Worm (Caenorhabditis elegans) whole organism, midembryonic: Measurements from ENCODE around the gene gcy-36.

Source experiments
- T22C8.4 ChIP-seq: fragments of 200-800 bp; sonication (Bioruptor generic); IDR thresholded peaks from 2 replicates; pipeline ENCODE4 v1.3.6; 2022; ENCODE audit warnings: missing genetic modification characterization, missing compliant biosample characterization
- cog-1 ChIP-seq: sonication (generic microtip); optimal IDR thresholded peaks from 2 replicates; lab custom pipeline; 2016; ENCODE audit warnings: missing genetic modification characterization, missing compliant biosample characterization
- flt-1 ChIP-seq: fragments of 200-800 bp; sonication (Bioruptor generic); IDR thresholded peaks from 2 replicates; pipeline ENCODE4 v1.3.6; 2022; ENCODE audit warnings: missing genetic modification characterization, missing compliant biosample characterization
- klf-2 ChIP-seq: fragments of 200-800 bp; sonication (Bioruptor generic); conservative IDR thresholded peaks from 2 replicates; pipeline ENCODE4 v1.3.6; 2022; ENCODE audit warnings: missing genetic modification reagents, missing genetic modification characterization, missing compliant biosample characterization
- med-1 ChIP-seq: sonication (generic microtip); optimal IDR thresholded peaks from 2 replicates; lab custom pipeline; 2017; ENCODE audit warnings: missing genetic modification characterization, mild to moderate bottlenecking, missing compliant biosample characterization, antibody characterized with exemption, missing genetic modification reagents; ENCODE audit not compliant: insufficient read depth
- ref-1 ChIP-seq: fragments of 200-800 bp; sonication (Bioruptor generic); conservative IDR thresholded peaks from 2 replicates; pipeline ENCODE4 v1.3.6; 2022; ENCODE audit warnings: missing genetic modification reagents, missing genetic modification characterization, missing compliant biosample characterization
- tab-1 ChIP-seq: fragments of 200-800 bp; sonication (Bioruptor generic); IDR thresholded peaks from 2 replicates; pipeline ENCODE4 v1.3.6; 2022; ENCODE audit warnings: missing genetic modification characterization, missing compliant biosample characterization
- ztf-23 ChIP-seq: fragments of 200-800 bp; sonication (Bioruptor generic); IDR thresholded peaks from 2 replicates; pipeline ENCODE4 v1.3.6; 2022; ENCODE audit warnings: missing genetic modification reagents, missing genetic modification characterization, missing compliant biosample characterization
- ztf-29 ChIP-seq: fragments of 200-800 bp; sonication (Bioruptor generic); IDR thresholded peaks from 2 replicates; pipeline ENCODE4 v1.3.6; 2022; ENCODE audit warnings: missing genetic modification reagents, missing genetic modification characterization, missing compliant biosample characterization

gcy-36 gene

DNA sequence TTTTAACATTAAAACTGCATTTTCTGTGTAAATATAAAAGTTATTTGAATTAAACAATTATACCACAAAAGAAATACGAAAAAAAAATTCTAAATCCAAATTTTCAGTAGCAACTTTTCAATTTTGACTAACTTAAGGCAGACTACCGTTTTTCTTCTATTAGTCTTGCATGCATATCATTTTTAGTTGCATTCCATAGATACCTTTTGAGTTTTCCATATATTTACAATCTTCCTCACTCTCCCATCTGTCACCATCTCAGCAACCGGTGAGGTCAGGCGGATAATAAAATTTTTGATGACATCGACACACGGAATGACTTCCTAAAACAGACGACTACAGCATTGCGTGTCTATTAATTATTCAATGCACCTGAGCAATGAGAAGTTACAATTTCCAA, at the start of gene gcy-36:
Gene gcy-36 (plus strand): TSS at position 301 of the 400 bp plus-strand sequence.
- TF ChIP-seq med-1 (GFP tag; lab: Kevin White, UChicago) (no peak), tab-1 (GFP tag; lab: Robert Waterston, UW) (no peak), ztf-29 (no peak), flt-1 (no peak), cog-1 (tag; lab: Kevin White, UChicago) (no peak), klf-2 (GFP tag; lab: Robert Waterston, UW) (no peak), ref-1 (no peak), T22C8.4 (GFP tag; lab: Robert Waterston, UW) (no peak), ztf-23 (GFP tag; lab: Robert Waterston, UW) (no peak)

DNA sequence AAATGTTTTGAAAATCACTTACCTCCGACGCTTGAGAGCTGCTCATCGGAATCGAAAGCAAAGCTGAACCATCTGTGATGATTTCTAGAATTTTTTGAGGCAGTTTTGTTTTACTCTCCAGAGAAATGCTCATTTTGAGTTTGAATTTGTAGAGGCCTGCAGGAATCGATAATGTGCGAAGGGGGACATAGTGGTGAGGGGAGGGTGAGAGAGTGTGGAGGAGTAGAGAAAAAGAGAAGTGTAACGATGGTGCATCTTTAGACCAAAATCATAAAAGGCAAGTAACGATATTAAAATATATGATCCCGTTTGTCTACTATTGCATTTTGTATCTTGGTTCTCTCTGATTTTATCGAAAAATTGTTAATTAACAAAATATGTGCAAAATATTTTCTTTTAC, 47.8 kb upstream of the gcy-36 start, which contains the start of gene blos-8:
Gene blos-8 (minus strand): TSS at position 216 of the 400 bp plus-strand sequence.
- no peak for TF ChIP-seq ztf-29
- TF ChIP-seq T22C8.4 (GFP tag; lab: Robert Waterston, UW): peak; percentile 64; the same call in 1 of the 2 replicates

DNA sequence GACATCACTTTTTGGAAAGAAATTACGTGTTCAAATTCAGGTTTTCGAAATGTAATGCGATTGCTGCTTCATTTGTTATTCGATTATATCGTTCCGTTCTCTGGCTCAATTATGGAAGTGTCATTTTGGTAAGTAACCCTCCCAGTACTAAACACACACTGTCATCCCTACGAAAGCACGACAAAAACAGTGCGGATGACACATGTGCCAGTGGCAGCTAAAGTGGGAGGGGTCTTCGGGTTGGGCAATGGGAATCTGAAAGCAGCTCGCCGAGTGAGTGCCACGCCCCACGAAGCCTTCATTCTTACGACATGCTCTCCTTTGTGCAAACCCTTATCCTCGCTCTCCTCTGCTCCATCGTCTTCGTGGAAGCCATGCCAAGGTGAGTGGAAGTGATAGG, 45.3 kb upstream of the gcy-36 start, which contains the start of gene flp-32:
Gene flp-32 (plus strand): TSS at position 301 of the 400 bp plus-strand sequence.
- TF ChIP-seq klf-2 (GFP tag; lab: Robert Waterston, UW): no peak
- no peak for TF ChIP-seq tab-1 (GFP tag; lab: Robert Waterston, UW)
- TF ChIP-seq ztf-29: no peak
- TF ChIP-seq ref-1: no peak
- TF ChIP-seq med-1 (GFP tag; lab: Kevin White, UChicago): no peak
- TF ChIP-seq cog-1 (tag; lab: Kevin White, UChicago): no peak
- no peak for TF ChIP-seq ztf-23 (GFP tag; lab: Robert Waterston, UW)
- no peak for TF ChIP-seq T22C8.4 (GFP tag; lab: Robert Waterston, UW)
- TF ChIP-seq flt-1: no peak

DNA sequence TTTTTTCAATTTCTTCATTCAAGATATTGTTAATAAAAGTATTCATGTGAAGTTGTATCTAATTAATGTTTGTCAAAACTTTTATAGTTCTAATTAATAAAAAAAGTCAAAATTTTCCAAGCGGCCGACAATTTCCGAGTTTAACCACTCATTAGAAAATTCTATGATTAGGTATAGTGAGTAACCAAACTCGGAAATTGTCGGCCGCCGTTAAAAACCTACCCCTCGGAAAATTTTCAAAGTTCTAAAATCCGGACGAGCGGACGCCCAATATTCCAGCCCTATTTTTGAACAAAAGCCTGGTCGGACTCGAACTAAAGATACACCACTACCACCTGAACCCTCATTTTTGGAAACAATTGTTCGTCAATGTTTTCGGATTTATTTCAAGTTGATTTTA, 43.9 kb upstream of the gcy-36 start:
- TF ChIP-seq med-1 (GFP tag; lab: Kevin White, UChicago): no peak
- no peak for TF ChIP-seq T22C8.4 (GFP tag; lab: Robert Waterston, UW)
- TF ChIP-seq ztf-23 (GFP tag; lab: Robert Waterston, UW): no peak
- no peak for TF ChIP-seq flt-1
- no peak for TF ChIP-seq ref-1

DNA sequence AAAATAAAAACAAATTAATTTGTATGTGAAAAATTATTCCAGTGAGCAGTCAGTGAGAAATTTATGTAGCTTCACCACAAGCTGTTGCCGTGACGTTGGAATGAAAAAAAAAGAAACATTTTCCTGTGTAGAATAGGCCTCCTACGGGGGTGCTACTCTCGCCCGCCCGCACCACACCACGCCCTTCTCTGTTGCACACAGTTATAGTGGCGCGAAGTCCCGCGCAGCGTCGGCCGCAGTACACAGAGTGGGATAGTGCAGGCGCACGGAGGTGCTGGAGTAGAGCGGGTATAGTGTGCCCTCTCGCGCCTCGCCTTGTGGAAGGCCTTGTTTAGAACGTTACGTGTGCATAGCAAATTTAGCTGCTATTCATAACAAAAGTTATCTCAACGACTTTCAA, 40.0 kb upstream of the gcy-36 start:
- TF ChIP-seq cog-1 (tag; lab: Kevin White, UChicago) (no peak), ztf-23 (GFP tag; lab: Robert Waterston, UW) (no peak), ref-1 (no peak), klf-2 (GFP tag; lab: Robert Waterston, UW) (no peak), ztf-29 (no peak), med-1 (GFP tag; lab: Kevin White, UChicago) (no peak), tab-1 (GFP tag; lab: Robert Waterston, UW) (no peak), T22C8.4 (GFP tag; lab: Robert Waterston, UW) (no peak), flt-1 (no peak)

DNA sequence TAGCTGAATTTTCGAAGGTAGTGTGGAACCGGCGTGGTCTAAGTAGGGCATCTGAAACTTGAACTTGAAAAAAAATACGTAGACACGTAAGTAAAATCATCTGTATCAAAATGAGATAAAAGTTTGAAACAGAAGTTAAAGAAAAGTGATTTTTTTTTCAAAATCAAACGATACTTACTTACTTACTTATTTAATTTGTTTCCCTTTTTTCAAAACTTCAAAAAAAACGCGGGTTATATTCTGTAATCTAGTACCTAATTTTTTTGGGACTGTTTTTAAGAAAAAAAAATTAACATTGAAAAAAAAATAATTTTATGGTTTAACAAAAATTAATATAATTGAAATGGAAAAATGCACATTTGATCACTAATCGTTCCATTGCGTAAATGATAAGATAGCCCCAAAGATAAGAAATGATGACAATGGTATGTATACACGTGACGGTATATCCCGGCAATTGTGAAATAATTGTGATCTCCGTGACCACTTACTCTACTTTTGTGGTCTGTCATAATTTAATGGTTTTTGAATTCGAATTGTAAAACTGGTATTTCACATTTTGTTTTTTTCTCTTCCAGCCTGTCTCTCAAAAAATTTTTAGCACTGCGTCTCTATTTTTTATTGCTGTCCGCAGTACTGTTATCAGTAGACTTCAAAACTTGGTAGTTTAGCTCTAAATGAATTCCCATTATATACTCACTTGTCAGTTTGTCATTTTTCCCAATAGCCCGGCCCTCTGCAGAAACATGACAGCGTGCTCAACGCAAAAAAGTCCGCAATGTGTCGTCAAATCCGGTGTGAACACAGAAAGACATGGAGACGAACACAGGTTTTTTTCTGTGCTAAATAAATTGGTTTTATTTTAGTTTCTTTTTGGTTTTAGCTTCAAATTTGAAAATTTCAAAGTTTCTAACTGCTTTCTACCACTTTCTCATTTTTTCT, 37.8 kb upstream of the gcy-36 start, which contains the start of gene mocs-1:
Gene mocs-1 (minus strand): TSS at position 51 of the 942 bp plus-strand sequence.
- TF ChIP-seq flt-1 (no peak), T22C8.4 (GFP tag; lab: Robert Waterston, UW) (no peak), cog-1 (tag; lab: Kevin White, UChicago) (no peak), ztf-29 (no peak)

DNA sequence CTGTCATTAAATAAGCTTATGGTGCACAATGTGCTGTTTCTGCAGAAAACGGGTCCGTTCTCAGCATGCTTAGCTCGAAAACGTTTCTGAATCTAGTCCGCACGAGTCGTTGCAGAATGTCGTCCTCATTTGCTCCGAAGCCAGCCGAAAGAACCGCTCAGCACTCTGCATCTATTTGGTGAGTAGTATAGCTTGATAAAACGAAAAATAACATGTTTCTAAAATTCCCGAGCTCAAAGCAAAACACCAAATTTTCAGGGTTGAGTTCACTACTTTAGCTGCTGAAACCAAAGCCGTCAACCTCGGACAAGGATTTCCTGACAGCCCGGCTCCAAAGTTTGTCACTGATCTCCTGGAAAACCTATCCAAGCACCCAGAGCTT, 37.1 kb upstream of the gcy-36 start, which contains the start of gene nkat-3:
Gene nkat-3 (plus strand): TSS at position 46 of the 382 bp plus-strand sequence.
- TF ChIP-seq flt-1: no peak
- no peak for TF ChIP-seq ref-1
- no peak for TF ChIP-seq cog-1 (tag; lab: Kevin White, UChicago)
- TF ChIP-seq klf-2 (GFP tag; lab: Robert Waterston, UW): no peak
- TF ChIP-seq ztf-23 (GFP tag; lab: Robert Waterston, UW): no peak
- TF ChIP-seq ztf-29: no peak
- TF ChIP-seq tab-1 (GFP tag; lab: Robert Waterston, UW): no peak
- TF ChIP-seq med-1 (GFP tag; lab: Kevin White, UChicago): no peak
- no peak for TF ChIP-seq T22C8.4 (GFP tag; lab: Robert Waterston, UW)

DNA sequence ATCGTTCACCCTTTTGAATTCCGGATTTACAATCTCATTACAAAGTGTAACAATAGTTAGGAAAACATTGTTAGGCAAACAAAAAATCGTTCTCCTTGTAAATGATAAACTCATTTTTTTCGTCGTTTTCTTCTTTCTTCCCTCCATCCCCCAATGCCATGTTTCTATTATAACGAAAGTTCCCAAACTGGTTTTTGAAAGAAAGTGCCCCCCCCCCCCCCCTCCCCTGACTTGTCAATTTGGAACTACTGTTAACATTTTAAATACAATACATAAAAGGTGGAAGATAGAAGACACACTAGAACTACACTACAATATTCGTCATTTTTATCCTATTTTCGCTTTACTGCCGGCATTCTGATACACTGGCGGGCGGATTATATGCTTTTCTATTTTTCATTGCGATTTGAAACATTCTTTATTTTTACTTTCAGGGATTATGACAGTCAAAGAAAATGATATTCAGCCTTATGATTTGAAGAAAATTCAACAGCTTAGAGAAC, 32.5 kb upstream of the gcy-36 start, which contains the start of gene R03A10.5:
Gene R03A10.5 (plus strand): TSS at position 431 of the 503 bp plus-strand sequence.
- no peak for TF ChIP-seq ztf-29
- TF ChIP-seq cog-1 (tag; lab: Kevin White, UChicago): no peak
- no peak for TF ChIP-seq tab-1 (GFP tag; lab: Robert Waterston, UW)
- no peak for TF ChIP-seq ztf-23 (GFP tag; lab: Robert Waterston, UW)
- no peak for TF ChIP-seq ref-1
- TF ChIP-seq flt-1: no peak
- no peak for TF ChIP-seq klf-2 (GFP tag; lab: Robert Waterston, UW)
- TF ChIP-seq T22C8.4 (GFP tag; lab: Robert Waterston, UW): no peak
- TF ChIP-seq med-1 (GFP tag; lab: Kevin White, UChicago): no peak

DNA sequence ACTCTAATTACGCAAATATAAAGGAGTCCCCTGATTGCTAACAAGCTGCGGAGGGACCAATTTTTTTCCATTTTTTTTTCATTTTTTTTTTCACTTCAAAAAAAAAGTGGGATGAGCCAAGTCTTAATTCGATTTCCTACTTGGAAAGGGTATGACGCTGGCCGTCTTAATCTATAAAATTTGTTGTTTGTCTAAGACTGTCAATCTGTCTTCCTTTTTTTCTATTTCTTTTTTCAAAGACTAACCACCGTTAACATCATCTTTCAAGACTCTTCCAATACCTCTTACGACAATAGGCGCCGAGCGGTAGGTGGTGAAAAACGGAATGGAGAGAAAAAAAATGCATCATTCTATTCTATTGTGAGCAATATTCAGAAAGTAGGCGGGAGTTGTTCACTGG, 13.8 kb upstream of the gcy-36 start:
- TF ChIP-seq ztf-23 (GFP tag; lab: Robert Waterston, UW): no peak
- no peak for TF ChIP-seq ref-1
- no peak for TF ChIP-seq cog-1 (tag; lab: Kevin White, UChicago)
- no peak for TF ChIP-seq T22C8.4 (GFP tag; lab: Robert Waterston, UW)
- no peak for TF ChIP-seq med-1 (GFP tag; lab: Kevin White, UChicago)
